Worm (Caenorhabditis elegans) whole organism, dauer: ENCODE results near the gene F15B10.3.
"Not testable (repeated sequence)": the region's sequence is repeated elsewhere in the genome, so short reads cannot be mapped to it uniquely, and the experiment has no call there.

Source experiments
- unc-62 ChIP-seq: sonication (generic microtip); optimal IDR thresholded peaks from 2 replicates; lab custom pipeline; 2017; ENCODE audit warnings: missing biosample characterization, missing genetic modification reagents, missing genetic modification characterization

F15B10.3 gene

ce11 chrIV:6588080-6588613, 14.3 kb upstream of the F15B10.3 start:
- no peak for TF ChIP-seq unc-62

ce11 chrIV:6590029-6590428, 12.4 kb upstream of the F15B10.3 start, which contains the start of the genes lec-11 and irld-7:
Gene lec-11, minus strand, starts transcription at chrIV:6590154.
Gene irld-7, plus strand, starts transcription at chrIV:6590360.
- no peak for TF ChIP-seq unc-62

- not testable (repeated sequence) for TF ChIP-seq unc-62
Measured at ce11 chrIV:6591010-6591746, 11.3 kb upstream of the F15B10.3 start, which contains the start of the genes nspb-1 and nspb-2. Gene nspb-1, minus strand, starts transcription at chrIV:6591110. Gene nspb-2, plus strand, starts transcription at chrIV:6591696.

ce11 chrIV:6594871-6595270, 7.6 kb upstream of the F15B10.3 start, which contains the start of gene nspb-3:
Gene nspb-3, minus strand, starts transcription at chrIV:6594971.
- TF ChIP-seq unc-62 = not testable (repeated sequence)

ce11 chrIV:6595912-6596311, 6.6 kb upstream of the F15B10.3 start, which contains the start of gene F38A5.22:
Gene F38A5.22, minus strand, starts transcription at chrIV:6595940.
- TF ChIP-seq unc-62 = no peak

ce11 chrIV:6597298-6597697, 5.2 kb upstream of the F15B10.3 start, which contains the start of gene F38A5.6:
Gene F38A5.6, minus strand, starts transcription at chrIV:6597398.
- no peak for TF ChIP-seq unc-62

ce11 chrIV:6597918-6598317, 4.6 kb upstream of the F15B10.3 start, which contains the start of gene nspb-4:
Gene nspb-4, plus strand, starts transcription at chrIV:6598218.
- not testable (repeated sequence) for TF ChIP-seq unc-62

ce11 chrIV:6598740-6599139, 3.7 kb upstream of the F15B10.3 start, which contains the start of gene nspb-5:
Gene nspb-5, plus strand, starts transcription at chrIV:6599040.
- TF ChIP-seq unc-62 = not testable (repeated sequence)

ce11 chrIV:6599447-6599846, 3.0 kb upstream of the F15B10.3 start, which contains the start of gene F38A5.8:
Gene F38A5.8, plus strand, starts transcription at chrIV:6599747.
- TF ChIP-seq unc-62 = no peak

ce11 chrIV:6601213-6601724, 1.2 kb upstream of the F15B10.3 start, which contains the start of gene sup-36:
Gene sup-36, plus strand, starts transcription at chrIV:6601674.
- TF ChIP-seq unc-62 = no peak

ce11 chrIV:6603549-6603948, 1.1 kb downstream of the F15B10.3 start:
- no peak for TF ChIP-seq unc-62

- TF ChIP-seq unc-62 = no peak
Measured at ce11 chrIV:6605863-6606262, 3.4 kb downstream of the F15B10.3 start, which contains the start of gene nstp-2. Gene nstp-2, minus strand, starts transcription at chrIV:6606188.

ce11 chrIV:6606587-6606986, 4.1 kb downstream of the F15B10.3 start:
- no peak for TF ChIP-seq unc-62

- no peak for TF ChIP-seq unc-62
Measured at ce11 chrIV:6607059-6607458, 4.6 kb downstream of the F15B10.3 start.

- no peak for TF ChIP-seq unc-62
Measured at ce11 chrIV:6613296-6613695, 10.8 kb downstream of the F15B10.3 start, which contains the start of gene drh-1. Gene drh-1, minus strand, starts transcription at chrIV:6613353.

ce11 chrIV:6618607-6619006, 16.1 kb downstream of the F15B10.3 start:
- no peak for TF ChIP-seq unc-62

ce11 chrIV:6621252-6621651, 18.8 kb downstream of the F15B10.3 start, which contains the start of gene C01B10.3:
Gene C01B10.3, minus strand, starts transcription at chrIV:6621352.
- TF ChIP-seq unc-62 = no peak
